Worm (Caenorhabditis elegans) whole organism, L4 larva: Measurements from ENCODE around the gene msp-38.

ENCODE experiments used
- F49E8.2 ChIP-seq: sonication (generic microtip); optimal IDR thresholded peaks from 2 replicates; lab custom pipeline; 2016; ENCODE audit warnings: missing compliant biosample characterization, mild to moderate bottlenecking, missing genetic modification characterization, borderline replicate concordance
- ctbp-1 ChIP-seq: fragments of 200-800 bp; sonication (Bioruptor generic); IDR thresholded peaks from 2 replicates; pipeline ENCODE4 v1.3.6; 2022; ENCODE audit warnings: missing genetic modification reagents, missing genetic modification characterization, missing compliant biosample characterization
- daf-12 ChIP-seq: fragments of 150-350 bp; optimal IDR thresholded peaks from 2 replicates; lab custom pipeline; 2014; ENCODE audit warnings: missing biosample characterization, missing genetic modification reagents, missing genetic modification characterization
- lin-15B ChIP-seq: fragments of 150-350 bp; sonication (generic microtip); optimal IDR thresholded peaks from 3 replicates; lab custom pipeline; 2014; ENCODE audit warnings: missing biosample characterization, missing genetic modification characterization
- lir-3 ChIP-seq: sonication (generic microtip); optimal IDR thresholded peaks from 2 replicates; lab custom pipeline; 2016; ENCODE audit warnings: mild to moderate bottlenecking, missing genetic modification characterization, missing compliant biosample characterization
- snpc-4 ChIP-seq: fragments of 150-350 bp; optimal IDR thresholded peaks from 2 replicates; lab custom pipeline; 2014; ENCODE audit warnings: missing biosample characterization, missing genetic modification characterization
- unc-62 ChIP-seq, 3 experiments: fragments of 150-350 bp in 1 of 3; sonication (generic microtip); optimal IDR thresholded peaks in 2 of 3; peaks in 1 of 3; 1 replicate in 1 of 3; 2 replicates in 2 of 3; lab custom pipeline; 2014 to 2017; ENCODE audit warnings: missing biosample characterization in 3 of 3, missing genetic modification characterization in 3 of 3, missing genetic modification reagents in 3 of 3, missing genotype in 1 of 3
- zip-2 ChIP-seq: fragments of 150-350 bp; optimal IDR thresholded peaks from 2 replicates; lab custom pipeline; 2014; ENCODE audit warnings: missing biosample characterization, missing genetic modification characterization

DNA sequence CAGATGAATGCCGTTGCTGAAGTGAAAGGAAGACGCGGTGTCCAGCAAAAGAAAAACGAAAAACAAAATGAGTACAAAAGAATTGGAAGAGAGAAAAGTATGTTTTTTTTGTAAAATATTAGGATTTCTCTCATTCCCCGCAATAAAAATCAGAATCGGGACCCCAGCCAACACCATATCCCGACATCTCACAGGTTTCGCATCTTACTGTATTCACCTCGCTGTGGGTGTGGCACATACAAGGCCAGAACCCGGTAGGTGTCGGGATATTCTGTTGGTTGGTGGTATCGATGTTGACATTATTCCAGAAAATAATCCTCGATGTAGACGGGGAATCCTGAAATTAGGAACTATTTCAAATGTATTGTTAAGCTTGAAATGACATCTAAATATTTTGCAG lies 26.8 kb downstream of the msp-38 start:
- no peak for TF ChIP-seq snpc-4
- TF ChIP-seq lin-15B (tag; lab: Kevin White, UChicago): no peak
- TF ChIP-seq daf-12 (tag; lab: Kevin White, UChicago): no peak
- TF ChIP-seq zip-2 (tag; lab: Kevin White, UChicago): no peak
- TF ChIP-seq ctbp-1: no peak
- TF ChIP-seq unc-62 (GFP tag; optimal IDR thresholded peaks at IDR 0.05 in 1 of 2; lab: Kevin White, UChicago): no peak
- TF ChIP-seq unc-62 (tag; optimal IDR thresholded peaks at IDR 0.05; lab: Kevin White, UChicago): no peak
- no peak for TF ChIP-seq F49E8.2 (tag; lab: Kevin White, UChicago)
- no peak for TF ChIP-seq lir-3
